Worm (Caenorhabditis elegans): Measurements from ENCODE around the gene C26B9.1.

DNA sequence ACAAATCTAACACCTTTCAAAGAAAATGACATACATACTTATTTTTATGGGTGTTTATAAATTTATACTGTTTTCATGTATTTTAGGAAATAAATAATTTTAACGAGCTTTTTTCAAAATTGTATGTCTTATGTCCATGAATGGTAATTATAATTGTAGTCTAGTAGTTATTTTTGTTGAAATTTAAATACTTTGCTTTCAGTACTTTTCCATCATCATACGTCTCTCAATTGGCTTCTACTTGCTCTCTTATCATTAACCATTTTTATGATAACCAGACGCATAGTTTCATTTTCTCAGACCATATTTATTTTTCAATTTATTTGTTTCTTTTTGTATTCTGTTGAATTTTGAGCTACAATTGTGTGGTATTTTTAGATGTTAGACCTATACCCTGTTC lies 21.1 kb downstream of the C26B9.1 start, which contains the start of gene F35C8.5:
- TF ChIP-seq him-1 (tag; optimal IDR thresholded peaks at IDR 0.05), result no peak
- no peak for TF ChIP-seq W03F9.2 (tag; optimal IDR thresholded peaks at IDR 0.05)
- TF ChIP-seq dao-5 (tag; optimal IDR thresholded peaks at IDR 0.05), result no peak
